Fruit fly (Drosophila melanogaster) whole organism, pupa: ENCODE measurements around the gene Polr2C.

ENCODE experiments used
- CG10348 ChIP-seq: fragments of 200-800 bp; sonication (Bioruptor generic); IDR thresholded peaks from 2 replicates; pipeline ENCODE4 v1.3.6; 2022; ENCODE audit warnings: missing biosample characterization, missing genetic modification characterization
- CG12605 ChIP-seq: fragments of 200-800 bp; sonication (Bioruptor generic); IDR thresholded peaks from 2 replicates; pipeline ENCODE4 v1.3.6; 2022; ENCODE audit warnings: missing biosample characterization, missing genetic modification characterization
- CG13204 ChIP-seq: fragments of 200-800 bp; sonication (Bioruptor generic); optimal IDR thresholded peaks from 2 replicates; lab custom pipeline; 2018; ENCODE audit warnings: missing biosample characterization, mild to moderate bottlenecking, missing genetic modification characterization, moderate library complexity
- CG14655 ChIP-seq: fragments of 200-800 bp; sonication (Bioruptor generic); optimal IDR thresholded peaks from 3 replicates; lab custom pipeline; 2017; ENCODE audit warnings: mild to moderate bottlenecking, missing biosample characterization, missing genetic modification reagents, missing genetic modification characterization
- CG15710 ChIP-seq: fragments of 200-800 bp; sonication (Bioruptor generic); optimal IDR thresholded peaks from 2 replicates; lab custom pipeline; 2018; ENCODE audit warnings: missing biosample characterization, mild to moderate bottlenecking, missing genetic modification characterization, moderate library complexity
- CG17806 ChIP-seq: fragments of 200-800 bp; sonication (Bioruptor generic); optimal IDR thresholded peaks from 2 replicates; lab custom pipeline; 2018; ENCODE audit warnings: missing biosample characterization, mild to moderate bottlenecking, missing genetic modification characterization, moderate library complexity
- CG32121 ChIP-seq: fragments of 200-800 bp; sonication (Bioruptor generic); IDR thresholded peaks from 2 replicates; pipeline ENCODE4 v1.3.6; 2022; ENCODE audit warnings: missing biosample characterization, missing genetic modification characterization
- CG34367 ChIP-seq: fragments of 200-800 bp; sonication (Bioruptor generic); optimal IDR thresholded peaks from 2 replicates; lab custom pipeline; 2018; ENCODE audit warnings: missing biosample characterization, mild to moderate bottlenecking, missing genetic modification characterization
- CG4496 ChIP-seq: fragments of 200-800 bp; sonication (Bioruptor generic); IDR thresholded peaks from 3 replicates; pipeline ENCODE4 v1.3.6; 2022; ENCODE audit warnings: missing biosample characterization, missing genetic modification characterization
- CG8159 ChIP-seq: fragments of 200-800 bp; sonication (Bioruptor generic); optimal IDR thresholded peaks from 3 replicates; lab custom pipeline; 2018; ENCODE audit warnings: missing biosample characterization, mild to moderate bottlenecking, missing genetic modification characterization, moderate library complexity
- CG8301 ChIP-seq: fragments of 200-800 bp; sonication (Bioruptor generic); optimal IDR thresholded peaks from 2 replicates; lab custom pipeline; 2018; ENCODE audit warnings: missing biosample characterization, mild to moderate bottlenecking, missing genetic modification characterization
- CG9948 ChIP-seq: fragments of 200-800 bp; sonication (Bioruptor generic); optimal IDR thresholded peaks from 2 replicates; lab custom pipeline; 2018; ENCODE audit warnings: missing biosample characterization, mild to moderate bottlenecking, missing genetic modification characterization, moderate library complexity
- D1 ChIP-seq: fragments of 200-800 bp; sonication (Bioruptor generic); optimal IDR thresholded peaks from 2 replicates; lab custom pipeline; 2018; ENCODE audit warnings: missing biosample characterization, mild to moderate bottlenecking, missing genetic modification characterization, moderate library complexity
- EcR ChIP-seq: fragments of 200-800 bp; sonication (Bioruptor generic); optimal IDR thresholded peaks from 3 replicates; lab custom pipeline; 2019; ENCODE audit warnings: missing biosample characterization, missing genetic modification characterization, mild to moderate bottlenecking, moderate library complexity, missing genetic modification reagents
- Ets98B ChIP-seq: fragments of 200-800 bp; sonication (Bioruptor generic); IDR thresholded peaks from 2 replicates; pipeline ENCODE4 v1.3.6; 2022; ENCODE audit warnings: missing biosample characterization, missing genetic modification characterization
- Pif1A ChIP-seq: fragments of 200-800 bp; sonication (Bioruptor generic); optimal IDR thresholded peaks from 3 replicates; lab custom pipeline; 2016; ENCODE audit warnings: missing biosample characterization, missing genetic modification characterization
- Pif1B ChIP-seq: fragments of 200-800 bp; sonication (Bioruptor generic); optimal IDR thresholded peaks from 3 replicates; lab custom pipeline; 2016; ENCODE audit warnings: missing biosample characterization, missing genetic modification characterization
- Snoo ChIP-seq: fragments of 200-800 bp; sonication (Bioruptor generic); optimal IDR thresholded peaks from 3 replicates; lab custom pipeline; 2017; ENCODE audit warnings: missing biosample characterization, mild to moderate bottlenecking, missing genetic modification characterization, inconsistent platforms
- fd96Ca ChIP-seq: fragments of 200-800 bp; sonication (Bioruptor generic); IDR thresholded peaks from 3 replicates; pipeline ENCODE4 v1.3.6; 2022; ENCODE audit warnings: missing biosample characterization, missing genetic modification characterization
- gl ChIP-seq: fragments of 200-800 bp; sonication (Bioruptor generic); optimal IDR thresholded peaks from 2 replicates; lab custom pipeline; 2018; ENCODE audit warnings: missing biosample characterization, mild to moderate bottlenecking, missing genetic modification characterization
- rn ChIP-seq: fragments of 200-800 bp; sonication (Bioruptor generic); IDR thresholded peaks from 2 replicates; pipeline ENCODE4 v1.3.6; 2022; ENCODE audit warnings: missing biosample characterization, missing genetic modification characterization

The Polr2C gene

dm6 chr2L:13833058-13833457, at the start of gene Polr2C, which contains the start of the genes GatC and PolG2:
TSS of gene Polr2C (plus strand) at chr2L:13833337.
TSS of gene GatC (minus strand) at chr2L:13833105.
TSS of gene PolG2 (minus strand) at chr2L:13833105.
- peak; percentile 2 for TF ChIP-seq CG15710 (tag; lab: Kevin White, UChicago)
- TF ChIP-seq CG13204 (GFP tag; lab: Kevin White, UChicago): no peak
- no peak for TF ChIP-seq D1 (tag; lab: Kevin White, UChicago)
- no peak for TF ChIP-seq CG9948 (tag; lab: Kevin White, UChicago)

dm6 chr2L:13784155-13784681, 48.9 kb upstream of the Polr2C start, which contains the start of gene CG16890:
TSS of gene CG16890 (minus strand) at chr2L:13784338.
- TF ChIP-seq CG10348 (GFP tag; lab: Robert Waterston, UW): no peak

- TF ChIP-seq CG8301 (tag; lab: Kevin White, UChicago): no peak
- no peak for TF ChIP-seq CG32121 (GFP tag; lab: Robert Waterston, UW)
- no peak for TF ChIP-seq CG14655 (GFP tag; lab: Kevin White, UChicago)
- TF ChIP-seq CG8159 (tag; lab: Kevin White, UChicago): no peak
- no peak for TF ChIP-seq CG15710 (tag; lab: Kevin White, UChicago)
- no peak for TF ChIP-seq rn (GFP tag; lab: Robert Waterston, UW)
- TF ChIP-seq Snoo (tag; lab: Kevin White, UChicago): no peak
- TF ChIP-seq Pif1B (GFP tag; lab: Kevin White, UChicago): no peak
- no peak for TF ChIP-seq EcR (GFP tag; lab: Kevin White, UChicago)
- TF ChIP-seq CG9948 (tag; lab: Kevin White, UChicago): no peak
- TF ChIP-seq CG13204 (GFP tag; lab: Kevin White, UChicago): no peak
- TF ChIP-seq Pif1A (GFP tag; lab: Kevin White, UChicago): no peak
- no peak for TF ChIP-seq CG10348 (GFP tag; lab: Robert Waterston, UW)
- no peak for TF ChIP-seq D1 (tag; lab: Kevin White, UChicago)
- TF ChIP-seq Ets98B (GFP tag; lab: Robert Waterston, UW): no peak
- TF ChIP-seq gl: no peak
- TF ChIP-seq CG17806 (tag; lab: Kevin White, UChicago): no peak
- no peak for TF ChIP-seq CG34367
- TF ChIP-seq CG12605 (GFP tag; lab: Robert Waterston, UW): no peak
- no peak for TF ChIP-seq CG4496 (GFP tag; lab: Robert Waterston, UW)
These were observed 42.4 kb upstream of the Polr2C start, which contains the start of gene CG16863 for dm6 chr2L:13790715-13791114. TSS of gene CG16863 (plus strand) at chr2L:13790959.

DNA sequence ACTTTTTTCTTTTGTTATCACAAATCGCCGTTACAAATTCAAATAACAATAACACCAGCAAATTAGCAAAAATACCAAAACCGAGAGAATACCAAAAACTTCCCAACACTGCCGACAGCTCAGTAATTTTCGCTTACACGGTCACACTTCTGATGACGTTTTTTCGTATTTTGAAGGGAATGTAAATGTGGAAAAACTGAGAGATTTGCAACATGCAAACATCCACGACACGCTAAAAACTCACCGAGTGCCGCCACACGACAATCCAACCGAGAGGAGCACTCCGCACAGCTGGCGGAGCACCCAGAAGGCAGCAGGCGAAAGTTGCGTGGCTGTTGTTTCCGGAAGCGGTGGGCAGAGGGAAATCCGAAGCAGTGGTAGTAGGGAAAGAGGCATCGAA, 39.7 kb upstream of the Polr2C start, which contains the start of gene Sec71:
Gene Sec71 (plus strand): TSS at position 117 of the 400 bp plus-strand sequence.
- no peak for TF ChIP-seq CG15710 (tag; lab: Kevin White, UChicago)
- no peak for TF ChIP-seq CG12605 (GFP tag; lab: Robert Waterston, UW)
- no peak for TF ChIP-seq CG9948 (tag; lab: Kevin White, UChicago)
- TF ChIP-seq CG4496 (GFP tag; lab: Robert Waterston, UW): no peak; the same call in 2 of the 3 replicates
- TF ChIP-seq Pif1A (GFP tag; lab: Kevin White, UChicago): no peak
- TF ChIP-seq CG8159 (tag; lab: Kevin White, UChicago): no peak

DNA sequence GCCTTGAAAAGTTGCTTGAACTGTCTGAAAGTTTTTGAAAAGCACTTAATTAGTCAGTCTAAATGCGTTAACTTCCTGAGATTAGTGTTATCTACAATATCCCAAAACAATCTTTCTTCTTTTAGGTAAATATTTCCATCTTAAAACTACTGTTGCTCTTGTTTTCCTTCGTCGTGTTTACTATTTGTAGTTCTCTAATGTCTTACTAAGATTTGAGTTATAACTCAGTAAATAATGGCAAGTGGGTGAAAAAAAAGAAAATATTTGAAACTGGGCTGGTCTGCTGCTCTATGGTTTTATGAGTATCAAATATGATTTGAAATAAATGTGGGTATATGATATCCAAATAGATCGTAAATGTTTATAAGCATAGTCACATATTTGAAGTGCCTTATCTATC, 32.0 kb upstream of the Polr2C start:
- no peak for TF ChIP-seq CG32121 (GFP tag; lab: Robert Waterston, UW)
- TF ChIP-seq D1 (tag; lab: Kevin White, UChicago): no peak
- TF ChIP-seq CG15710 (tag; lab: Kevin White, UChicago): no peak
- no peak for TF ChIP-seq CG8301 (tag; lab: Kevin White, UChicago)
- TF ChIP-seq Snoo (tag; lab: Kevin White, UChicago): no peak
- TF ChIP-seq CG12605 (GFP tag; lab: Robert Waterston, UW): no peak
- TF ChIP-seq Pif1A (GFP tag; lab: Kevin White, UChicago): no peak
- no peak for TF ChIP-seq EcR (GFP tag; lab: Kevin White, UChicago)
- no peak for TF ChIP-seq fd96Ca
- no peak for TF ChIP-seq CG8159 (tag; lab: Kevin White, UChicago)
- TF ChIP-seq CG9948 (tag; lab: Kevin White, UChicago): no peak
- TF ChIP-seq Pif1B (GFP tag; lab: Kevin White, UChicago): no peak
- TF ChIP-seq, all 21 proteins: peak for 0

dm6 chr2L:13802075-13802639, 31.0 kb upstream of the Polr2C start:
- TF ChIP-seq CG9948 (tag; lab: Kevin White, UChicago): no peak
- no peak for TF ChIP-seq D1 (tag; lab: Kevin White, UChicago)
- no peak for TF ChIP-seq gl
- TF ChIP-seq CG12605 (GFP tag; lab: Robert Waterston, UW): 0 out of 2 replicates have a peak, but pooled peaks have one; percentile 52
- TF ChIP-seq Ets98B (GFP tag; lab: Robert Waterston, UW): no peak
- TF ChIP-seq Pif1A (GFP tag; lab: Kevin White, UChicago): no peak
- TF ChIP-seq CG14655 (GFP tag; lab: Kevin White, UChicago): no peak
- TF ChIP-seq, all 21 proteins: peak for 1
